Fruit fly (Drosophila melanogaster): Measurements from ENCODE around the gene Nulp1.

dm6 chr3L:8128396-8129050 is 18.4 kb downstream of the Nulp1 start:
- TF ChIP-seq ey (GFP tag; optimal IDR thresholded peaks at IDR 0.05), result no peak
- TF ChIP-seq Hr83 (GFP tag; optimal IDR thresholded peaks at IDR 0.05; ENCODE audit: poor library complexity, severe bottlenecking), result peak; percentile 50
- TF ChIP-seq CG32264 (GFP tag; optimal IDR thresholded peaks at IDR 0.05), result no peak
- peak; percentile 44 for TF ChIP-seq h (GFP tag; optimal IDR thresholded peaks at IDR 0.05)
- TF ChIP-seq pan (optimal IDR thresholded peaks at IDR 0.05), result no peak
- TF ChIP-seq HLH106 (tag; optimal IDR thresholded peaks at IDR 0.05), result peak; percentile 60
- no peak for TF ChIP-seq fru (GFP tag; optimal IDR thresholded peaks at IDR 0.05)
- TF ChIP-seq usp (GFP tag; optimal IDR thresholded peaks at IDR 0.05), result no peak
- TF ChIP-seq psq (GFP tag; optimal IDR thresholded peaks at IDR 0.05), result no peak
- TF ChIP-seq OdsH (GFP tag; optimal IDR thresholded peaks at IDR 0.05), result peak; percentile 12
- TF ChIP-seq sage (GFP tag; optimal IDR thresholded peaks at IDR 0.05), result no peak

All from whole organism, wandering third instar larva.